Worm (Caenorhabditis elegans) whole organism, L1 larva: Measurements from ENCODE around the gene apl-1.

Experiments
- isw-1 ChIP-seq: fragments of 200-800 bp; sonication (Bioruptor generic); IDR thresholded peaks from 2 replicates; pipeline ENCODE4 v1.3.6; 2022; ENCODE audit warnings: missing genetic modification characterization, missing compliant biosample characterization
- sptf-1 ChIP-seq: fragments of 150-350 bp; optimal IDR thresholded peaks from 2 replicates; lab custom pipeline; 2014; ENCODE audit warnings: missing biosample characterization, missing genetic modification characterization

DNA sequence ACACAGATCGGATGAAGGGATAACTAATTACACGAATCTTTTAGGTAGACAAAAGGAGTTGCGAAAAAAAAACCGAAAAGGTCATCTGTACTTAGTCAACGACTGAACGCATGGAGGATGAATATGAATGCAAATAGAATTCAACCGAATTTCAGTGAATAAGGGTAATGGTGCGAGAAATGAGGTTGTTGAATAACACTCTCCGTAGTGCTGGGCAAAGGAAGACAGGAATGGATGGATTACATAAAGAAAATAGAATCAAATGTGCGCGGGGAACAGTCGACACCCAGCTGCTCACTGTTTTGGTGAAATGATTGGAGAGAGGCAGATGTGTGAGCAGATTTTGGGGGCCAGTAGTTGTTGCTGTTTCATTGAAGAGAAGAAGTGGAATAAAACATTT lies 7.6 kb upstream of the apl-1 start:
- no peak for TF ChIP-seq sptf-1 (tag; lab: Kevin White, UChicago)
- no peak for TF ChIP-seq isw-1 (GFP tag; lab: Robert Waterston, UW)
